Fruit fly (Drosophila melanogaster): ENCODE measurements around the gene Sema1a.

Sema1a gene

dm6 chr2L:8717618-8718336, 175.8 kb downstream of the Sema1a start (continued):
- TF ChIP-seq CG1603 (tag; optimal IDR thresholded peaks at IDR 0.05) = peak; percentile 54
- peak; percentile 55 for TF ChIP-seq CG3838 (GFP tag; optimal IDR thresholded peaks at IDR 0.05)
- TF ChIP-seq CG18619 (GFP tag; optimal IDR thresholded peaks at IDR 0.05) = peak; percentile 92
- TF ChIP-seq Atf3 (GFP tag; optimal IDR thresholded peaks at IDR 0.05) = peak; percentile 25
- no peak for TF ChIP-seq CG15479 (GFP tag; optimal IDR thresholded peaks at IDR 0.05)
- peak; percentile 70; the same call in 1 of the 3 replicates for TF ChIP-seq CG34422 (GFP tag; IDR thresholded peaks at IDR 0.05)
- no peak for TF ChIP-seq CG17802 (tag; optimal IDR thresholded peaks at IDR 0.05)
- peak; percentile 51 for TF ChIP-seq fu2 (GFP tag; optimal IDR thresholded peaks at IDR 0.05)
- no peak for TF ChIP-seq hb (GFP tag; IDR thresholded peaks at IDR 0.05; ENCODE audit: partially characterized antibody)
- TF ChIP-seq CG7745 (tag; optimal IDR thresholded peaks at IDR 0.05) = peak; percentile 13
- peak; percentile 74 for TF ChIP-seq Dip3 (GFP tag; optimal IDR thresholded peaks at IDR 0.05)
- no peak for TF ChIP-seq gce (GFP tag; IDR thresholded peaks at IDR 0.05)
- TF ChIP-seq CG10321 (GFP tag; IDR thresholded peaks at IDR 0.05) = peak; percentile 21; the same call in 1 of the 2 replicates
- no peak for TF ChIP-seq Dp (GFP tag; optimal IDR thresholded peaks at IDR 0.05)
- TF ChIP-seq CG18764 (GFP tag; optimal IDR thresholded peaks at IDR 0.05) = peak; percentile 71
- TF ChIP-seq lab (GFP tag; optimal IDR thresholded peaks at IDR 0.05) = peak; percentile 93
- TF ChIP-seq CG2116 (GFP tag; optimal IDR thresholded peaks at IDR 0.05) = peak; percentile 76
- peak; percentile 49 for TF ChIP-seq sima (GFP tag; optimal IDR thresholded peaks at IDR 0.05)
- TF ChIP-seq Atf6 (GFP tag; IDR thresholded peaks at IDR 0.05) = peak; percentile 91
- TF ChIP-seq Fer3 (tag; optimal IDR thresholded peaks at IDR 0.05) = peak; percentile 86
- TF ChIP-seq CG12942 (GFP tag; optimal IDR thresholded peaks at IDR 0.05) = peak; percentile 79
- TF ChIP-seq CG34224 (GFP tag; IDR thresholded peaks at IDR 0.05; ENCODE audit: partially characterized antibody) = peak; percentile 76
- TF ChIP-seq Trl (optimal IDR thresholded peaks at IDR 0.05) = peak; percentile 85 to 95
- TF ChIP-seq Trl (GFP tag; optimal IDR thresholded peaks at IDR 0.05) = no peak
- TF ChIP-seq Hr51 (GFP tag; optimal IDR thresholded peaks at IDR 0.05) = peak; percentile 60 to 96
- TF ChIP-seq CG2120 (GFP tag; optimal IDR thresholded peaks at IDR 0.05) = peak; percentile 92
- TF ChIP-seq phol (tag; optimal IDR thresholded peaks at IDR 0.05) = peak; percentile 92
- TF ChIP-seq Doc2 (GFP tag; IDR thresholded peaks at IDR 0.05) = no peak
- TF ChIP-seq CG14710 (tag; optimal IDR thresholded peaks at IDR 0.05) = peak; percentile 85
- TF ChIP-seq CG1233 (GFP tag; optimal IDR thresholded peaks at IDR 0.05) = peak; percentile 90
- peak; percentile 86 for TF ChIP-seq oc (tag; optimal IDR thresholded peaks at IDR 0.05)
- TF ChIP-seq sens-2 (GFP tag; IDR thresholded peaks at IDR 0.05) = no peak
- TF ChIP-seq emc (GFP tag; optimal IDR thresholded peaks at IDR 0.05) = peak; percentile 36
- TF ChIP-seq bcd (GFP tag; optimal IDR thresholded peaks at IDR 0.05) = peak; percentile 90
- TF ChIP-seq Dref (GFP tag; IDR thresholded peaks at IDR 0.05) = no peak
- TF ChIP-seq CG3995 (GFP tag; optimal IDR thresholded peaks at IDR 0.05) = peak; percentile 45
- peak; percentile 85 for TF ChIP-seq Blimp-1 (GFP tag; optimal IDR thresholded peaks at IDR 0.05)
- TF ChIP-seq bbx (GFP tag; IDR thresholded peaks at IDR 0.05; ENCODE audit: partially characterized antibody) = peak; percentile 42; the same call in 1 of the 2 replicates
- peak; percentile 66 to 75 for TF ChIP-seq Pdp1 (GFP tag; optimal IDR thresholded peaks at IDR 0.05)
- TF ChIP-seq Vsx1 (GFP tag; optimal IDR thresholded peaks at IDR 0.05) = peak; percentile 83
- TF ChIP-seq CG11723 (GFP tag; optimal IDR thresholded peaks at IDR 0.05) = peak; percentile 90
- peak; percentile 82 for TF ChIP-seq CG5245 (GFP tag; optimal IDR thresholded peaks at IDR 0.05)
- peak; percentile 87 for TF ChIP-seq HmgZ (tag; optimal IDR thresholded peaks at IDR 0.05)
- TF ChIP-seq CG2889 (GFP tag; IDR thresholded peaks at IDR 0.05) = peak; percentile 41; the same call in 1 of the 3 replicates
- peak; percentile 68 for TF ChIP-seq Camta (GFP tag; optimal IDR thresholded peaks at IDR 0.05)
- TF ChIP-seq CG6175 (GFP tag; IDR thresholded peaks at IDR 0.05) = 0 out of 3 replicates have a peak, but pooled peaks have one; percentile 33
- TF ChIP-seq CG11504 (tag; optimal IDR thresholded peaks at IDR 0.05) = peak; percentile 95
- TF ChIP-seq nau (GFP tag; optimal IDR thresholded peaks at IDR 0.05) = peak; percentile 89

Data from whole organism, embryonic.